Fruit fly (Drosophila melanogaster): ENCODE measurements around the gene Tsp5D.

Gene Tsp5D

dm6 chrX:6024638-6025037 lies 50.0 kb downstream of the Tsp5D start:
- TF ChIP-seq foxo (GFP tag; optimal IDR thresholded peaks at IDR 0.05) (peak in 1 of 2 experiments; percentile 67), brk (GFP tag; optimal IDR thresholded peaks at IDR 0.05) (no peak), Hr83 (GFP tag; optimal IDR thresholded peaks at IDR 0.05; ENCODE audit: poor library complexity, severe bottlenecking) (no peak), CG32264 (GFP tag; optimal IDR thresholded peaks at IDR 0.05) (no peak), h (GFP tag; optimal IDR thresholded peaks at IDR 0.05) (peak; percentile 70), Dfd (GFP tag; optimal IDR thresholded peaks at IDR 0.05) (no peak), OdsH (GFP tag; optimal IDR thresholded peaks at IDR 0.05) (peak; percentile 65), Abd-B (GFP tag; optimal IDR thresholded peaks at IDR 0.05) (no peak), jim (GFP tag; optimal IDR thresholded peaks at IDR 0.05) (no peak), Sp1 (GFP tag; optimal IDR thresholded peaks at IDR 0.05) (peak; percentile 59), Rel (GFP tag; optimal IDR thresholded peaks at IDR 0.05) (no peak), Rel (tag; optimal IDR thresholded peaks at IDR 0.05) (no peak), tai (GFP tag; optimal IDR thresholded peaks at IDR 0.05) (no peak), GATAd (GFP tag; optimal IDR thresholded peaks at IDR 0.05) (no peak), sv (GFP tag; optimal IDR thresholded peaks at IDR 0.05) (no peak), Vsx2 (GFP tag; optimal IDR thresholded peaks at IDR 0.05; ENCODE audit: partially characterized antibody) (no peak), Hnf4 (GFP tag; optimal IDR thresholded peaks at IDR 0.05) (peak; percentile 68), CrebA (GFP tag; optimal IDR thresholded peaks at IDR 0.05; ENCODE audit: borderline replicate concordance) (no peak), dl (GFP tag; optimal IDR thresholded peaks at IDR 0.05; ENCODE audit: insufficient read depth in 1 of 2, partially characterized antibody in 2 of 2) (no peak), HLH106 (tag; optimal IDR thresholded peaks at IDR 0.05) (peak; percentile 71), rgr (GFP tag; optimal IDR thresholded peaks at IDR 0.05) (peak; percentile 61), Myc (optimal IDR thresholded peaks at IDR 0.05) (no peak), pan (optimal IDR thresholded peaks at IDR 0.05) (no peak), Jra (GFP tag; optimal IDR thresholded peaks at IDR 0.05) (peak; percentile 28), fru (GFP tag; optimal IDR thresholded peaks at IDR 0.05) (peak; percentile 70), dmrt93B (GFP tag; optimal IDR thresholded peaks at IDR 0.05) (peak; percentile 50), psq (GFP tag; optimal IDR thresholded peaks at IDR 0.05) (peak; percentile 54), ey (GFP tag; optimal IDR thresholded peaks at IDR 0.05) (peak; percentile 48), CG9705 (GFP tag; optimal IDR thresholded peaks at IDR 0.05) (no peak), Dif (GFP tag; optimal IDR thresholded peaks at IDR 0.05; ENCODE audit: partially characterized antibody) (no peak), Mio (GFP tag; optimal IDR thresholded peaks at IDR 0.05) (no peak), Hr78 (GFP tag; optimal IDR thresholded peaks at IDR 0.05) (no peak), usp (GFP tag; optimal IDR thresholded peaks at IDR 0.05) (no peak), sage (GFP tag; optimal IDR thresholded peaks at IDR 0.05) (no peak), br (GFP tag; optimal IDR thresholded peaks at IDR 0.05) (peak; percentile 64), woc (GFP tag; optimal IDR thresholded peaks at IDR 0.05) (peak; percentile 44), N (GFP tag; optimal IDR thresholded peaks at IDR 0.05) (no peak), lola (GFP tag; optimal IDR thresholded peaks at IDR 0.05) (no peak), dsf (GFP tag; optimal IDR thresholded peaks at IDR 0.05; ENCODE audit: borderline replicate concordance) (no peak)

DNA sequence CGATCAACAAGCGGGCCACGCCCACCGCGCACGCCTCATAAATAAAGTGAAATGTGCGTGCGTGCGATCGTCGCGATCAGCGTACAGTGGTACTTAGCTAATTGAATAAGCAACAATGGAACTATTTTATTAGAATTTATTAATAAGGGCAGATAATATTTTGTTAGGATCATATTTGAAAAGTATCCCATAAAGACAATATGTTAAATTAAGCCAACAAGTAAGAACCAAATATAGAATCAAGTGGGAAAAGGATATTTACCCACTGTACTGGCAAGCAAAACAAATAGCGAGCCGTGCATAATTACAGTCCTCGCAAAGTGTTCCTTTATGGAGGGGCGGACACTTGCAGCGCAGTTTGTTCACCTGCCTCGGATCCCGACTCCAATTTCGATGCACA lies 52.6 kb downstream of the Tsp5D start:
- TF ChIP-seq h (GFP tag; optimal IDR thresholded peaks at IDR 0.05) (peak; percentile 61), sv (GFP tag; optimal IDR thresholded peaks at IDR 0.05) (no peak), Mio (GFP tag; optimal IDR thresholded peaks at IDR 0.05) (no peak), dsf (GFP tag; optimal IDR thresholded peaks at IDR 0.05; ENCODE audit: borderline replicate concordance) (no peak), ey (GFP tag; optimal IDR thresholded peaks at IDR 0.05) (peak; percentile 30), Vsx2 (GFP tag; optimal IDR thresholded peaks at IDR 0.05; ENCODE audit: partially characterized antibody) (no peak), Dif (GFP tag; optimal IDR thresholded peaks at IDR 0.05; ENCODE audit: partially characterized antibody) (no peak), CG9705 (GFP tag; optimal IDR thresholded peaks at IDR 0.05) (no peak), woc (GFP tag; optimal IDR thresholded peaks at IDR 0.05) (no peak), Hr83 (GFP tag; optimal IDR thresholded peaks at IDR 0.05; ENCODE audit: poor library complexity, severe bottlenecking) (no peak), dmrt93B (GFP tag; optimal IDR thresholded peaks at IDR 0.05) (peak; percentile 18), fru (GFP tag; optimal IDR thresholded peaks at IDR 0.05) (peak; percentile 42), Hnf4 (GFP tag; optimal IDR thresholded peaks at IDR 0.05) (peak; percentile 27), tai (GFP tag; optimal IDR thresholded peaks at IDR 0.05) (no peak), CrebA (GFP tag; optimal IDR thresholded peaks at IDR 0.05; ENCODE audit: borderline replicate concordance) (no peak), N (GFP tag; optimal IDR thresholded peaks at IDR 0.05) (no peak), br (GFP tag; optimal IDR thresholded peaks at IDR 0.05) (peak; percentile 47), HLH106 (tag; optimal IDR thresholded peaks at IDR 0.05) (peak; percentile 51), OdsH (GFP tag; optimal IDR thresholded peaks at IDR 0.05) (peak; percentile 51), CG32264 (GFP tag; optimal IDR thresholded peaks at IDR 0.05) (no peak), sage (GFP tag; optimal IDR thresholded peaks at IDR 0.05) (no peak), rgr (GFP tag; optimal IDR thresholded peaks at IDR 0.05) (peak; percentile 42), psq (GFP tag; optimal IDR thresholded peaks at IDR 0.05) (peak; percentile 17), Sp1 (GFP tag; optimal IDR thresholded peaks at IDR 0.05) (peak; percentile 44), foxo (GFP tag; optimal IDR thresholded peaks at IDR 0.05) (peak in 1 of 2 experiments; percentile 60)

Measured in whole organism, wandering third instar larva.